Worm (Caenorhabditis elegans): ENCODE data around the gene btb-7.

btb-7 gene

ce11 chrII:1761564-1761963, 48.5 kb downstream of the btb-7 start, which contains the start of gene F36H5.4:
Gene F36H5.4 (plus strand): TSS chrII:1761864.
- TF ChIP-seq unc-86 (tag; optimal IDR thresholded peaks at IDR 0.05) (no peak), Y116A8C.19 (tag; optimal IDR thresholded peaks at IDR 0.05; ENCODE audit: borderline replicate concordance) (no peak), fkh-10 (GFP tag; optimal IDR thresholded peaks at IDR 0.05) (no peak), lin-39 (tag; optimal IDR thresholded peaks at IDR 0.05) (no peak), nhr-71 (tag; optimal IDR thresholded peaks at IDR 0.05) (no peak), zip-4 (GFP tag; optimal IDR thresholded peaks at IDR 0.05) (no peak), ceh-8 (GFP tag; optimal IDR thresholded peaks at IDR 0.05) (no peak), mef-2 (tag; optimal IDR thresholded peaks at IDR 0.05) (no peak), lir-3 (tag; optimal IDR thresholded peaks at IDR 0.05; ENCODE audit: poor library complexity) (no peak), pax-3 (tag; optimal IDR thresholded peaks at IDR 0.05) (no peak), egl-13 (tag; optimal IDR thresholded peaks at IDR 0.05) (no peak), lin-14 (GFP tag; optimal IDR thresholded peaks at IDR 0.05) (no peak), nhr-77 (tag; optimal IDR thresholded peaks at IDR 0.05) (no peak), sup-37 (GFP tag; optimal IDR thresholded peaks at IDR 0.05) (no peak), ztf-11 (tag; optimal IDR thresholded peaks at IDR 0.05) (no peak), nhr-20 (tag; optimal IDR thresholded peaks at IDR 0.05) (no peak), hlh-4 (tag; optimal IDR thresholded peaks at IDR 0.05) (no peak), ces-1 (GFP tag; optimal IDR thresholded peaks at IDR 0.05) (no peak)

- TF ChIP-seq fkh-8 (tag; optimal IDR thresholded peaks at IDR 0.05) (no peak), Y116A8C.19 (tag; optimal IDR thresholded peaks at IDR 0.05; ENCODE audit: borderline replicate concordance) (no peak)
These were observed 50.0 kb downstream of the btb-7 start, which contains the start of gene math-28 for ce11 chrII:1763072-1763471. Gene math-28 (plus strand): TSS chrII:1763372.

All from whole organism, L1 larva.